Fruit fly (Drosophila melanogaster) whole organism: ENCODE results near the gene Pus1.

Experiments
- CG8478 ChIP-seq: fragments of >200 bp; optimal IDR thresholded peaks from 2 replicates; lab custom pipeline; 2018; ENCODE audit warnings: inconsistent platforms
- Dll ChIP-seq: fragments of >200 bp; optimal IDR thresholded peaks from 2 replicates; lab custom pipeline; 2017
- EcR ChIP-seq, 2 experiments: fragments of >200 bp; optimal IDR thresholded peaks; 2 replicates each; lab custom pipeline; 2017; ENCODE audit warnings: missing biosample characterization in 2 of 2, missing genetic modification characterization in 2 of 2, missing genetic modification reagents in 2 of 2
- pan ChIP-seq: fragments of >200 bp; optimal IDR thresholded peaks from 2 replicates; lab custom pipeline; 2017
- psq ChIP-seq: fragments of >200 bp; optimal IDR thresholded peaks from 2 replicates; lab custom pipeline; 2017
- usp ChIP-seq: fragments of >200 bp; optimal IDR thresholded peaks from 2 replicates; lab custom pipeline; 2017; ENCODE audit warnings: missing biosample characterization, missing genetic modification characterization, mixed read lengths

The Pus1 gene

DNA sequence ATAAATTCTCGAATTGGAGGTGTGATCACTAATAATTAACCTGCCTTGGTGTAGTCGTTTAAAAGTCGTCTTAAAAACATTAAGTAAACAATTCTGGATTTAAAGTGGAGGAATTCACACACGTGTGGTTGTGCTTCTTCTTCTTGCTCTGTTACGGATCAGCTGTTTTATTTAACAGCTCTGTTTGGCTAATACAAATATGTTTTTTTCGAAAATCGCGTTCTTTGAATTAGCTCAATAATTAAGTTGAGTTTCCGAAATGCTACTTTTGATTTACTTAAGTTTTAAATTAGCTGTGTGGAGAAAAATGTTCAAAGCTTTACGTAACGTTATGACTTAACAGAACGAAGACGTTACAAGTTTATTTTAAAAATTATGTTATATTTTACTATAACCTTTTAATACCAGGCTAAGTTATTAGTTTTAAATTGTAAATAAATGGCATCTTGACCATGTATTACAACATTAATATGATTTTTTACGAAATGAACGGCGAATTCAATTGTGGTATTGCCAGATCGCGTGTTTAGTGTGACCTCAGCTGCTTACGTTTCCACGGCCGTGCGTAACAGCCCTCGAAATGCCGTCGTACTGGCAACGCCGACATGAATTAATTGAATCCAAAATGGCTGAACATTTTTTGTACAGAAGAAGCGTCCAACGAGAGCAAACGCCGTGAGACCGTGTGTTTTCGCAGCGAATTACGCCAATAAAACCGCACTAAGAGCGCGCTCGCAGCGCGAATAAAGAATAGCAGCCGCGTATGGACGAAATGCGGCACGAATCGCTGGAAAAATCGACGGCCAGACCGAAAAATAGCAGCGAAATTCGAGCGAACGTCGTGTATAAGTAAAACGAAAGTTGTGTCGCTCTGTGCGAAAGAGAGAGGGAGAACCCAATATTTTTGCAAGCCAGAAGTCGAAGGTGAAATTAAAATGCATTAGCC is at the start of gene Pus1, which contains the start of gene bon:
Gene Pus1 (minus strand): TSS at position 155 of the 946 bp plus-strand sequence.
Gene bon (plus strand): TSS at position 623 of the 946 bp plus-strand sequence.
- TF ChIP-seq pan (lab: Kevin White, UChicago) (no peak), CG8478 (lab: Kevin White, UChicago) (no peak), Dll (lab: Kevin White, UChicago) (no peak), psq (lab: Kevin White, UChicago) (no peak), EcR (GFP tag; optimal IDR thresholded peaks at IDR 0.05; lab: Kevin White, UChicago) (no peak), usp (GFP tag; lab: Kevin White, UChicago) (no peak)

- no peak for TF ChIP-seq pan (lab: Kevin White, UChicago)
- no peak for TF ChIP-seq usp (GFP tag; lab: Kevin White, UChicago)
- no peak for TF ChIP-seq EcR (GFP tag; optimal IDR thresholded peaks at IDR 0.05; lab: Kevin White, UChicago)
- TF ChIP-seq CG8478 (lab: Kevin White, UChicago): no peak
- no peak for TF ChIP-seq psq (lab: Kevin White, UChicago)
Measured at dm6 chr3R:20635735-20636134, 43.3 kb upstream of the Pus1 start.

DNA sequence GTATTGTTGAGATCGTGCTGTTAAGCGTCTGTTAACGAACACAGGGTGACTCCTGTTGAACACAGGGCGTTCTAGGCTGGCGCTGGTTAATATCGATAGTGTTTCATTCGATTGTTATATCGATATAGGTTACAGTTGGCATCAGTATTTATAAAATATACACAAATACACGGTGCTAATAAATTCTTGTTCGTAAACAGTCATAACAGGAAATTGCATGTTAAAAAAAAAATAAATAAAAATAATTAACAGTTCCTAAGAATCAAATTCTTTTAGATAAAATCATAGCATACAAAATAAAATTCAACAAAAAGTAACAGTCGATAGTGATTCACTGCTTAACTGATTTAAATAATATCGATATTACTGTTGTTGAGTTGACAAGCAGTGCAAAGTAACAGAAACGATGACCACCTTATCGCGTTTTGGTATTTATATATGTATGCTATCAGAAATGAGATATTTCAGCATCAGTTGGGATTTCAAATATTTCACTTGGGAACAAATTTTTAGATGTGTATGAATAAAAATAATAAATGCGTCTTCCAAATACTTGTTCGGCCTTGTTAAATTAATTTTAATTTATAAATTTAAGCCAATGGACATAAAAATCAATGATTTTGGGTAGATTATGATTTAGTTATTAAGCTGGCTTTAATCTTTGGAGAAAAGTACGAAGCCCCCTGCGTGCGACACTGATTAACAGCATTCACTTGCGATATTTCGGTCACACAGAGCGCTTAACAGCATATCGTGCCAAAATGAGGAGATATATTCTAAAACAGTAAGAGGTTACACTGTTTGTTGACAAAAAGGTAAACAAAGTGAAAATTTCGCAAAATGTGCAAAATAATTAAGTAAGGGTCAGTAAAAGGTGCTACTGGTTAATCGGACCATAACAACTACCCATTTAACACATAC is 42.5 kb upstream of the Pus1 start, which contains the start of the genes Pi3K92E and Lrrk:
Gene Pi3K92E (minus strand): TSS at position 59 of the 921 bp plus-strand sequence.
Gene Lrrk (plus strand): TSS at position 807 of the 921 bp plus-strand sequence.
- TF ChIP-seq usp (GFP tag; lab: Kevin White, UChicago) (no peak), psq (lab: Kevin White, UChicago) (no peak), pan (lab: Kevin White, UChicago) (no peak), CG8478 (lab: Kevin White, UChicago) (no peak), Dll (lab: Kevin White, UChicago) (no peak), EcR (GFP tag; optimal IDR thresholded peaks at IDR 0.05; lab: Kevin White, UChicago) (no peak)

dm6 chr3R:20633984-20634446 is 41.5 kb upstream of the Pus1 start:
- no peak for TF ChIP-seq Dll (lab: Kevin White, UChicago)

dm6 chr3R:20626123-20626522 is 33.7 kb upstream of the Pus1 start:
- TF ChIP-seq CG8478 (lab: Kevin White, UChicago): no peak
- no peak for TF ChIP-seq usp (GFP tag; lab: Kevin White, UChicago)
- TF ChIP-seq psq (lab: Kevin White, UChicago): no peak

dm6 chr3R:20622297-20623168 is 30.1 kb upstream of the Pus1 start:
- no peak for TF ChIP-seq pan (lab: Kevin White, UChicago)
- TF ChIP-seq usp (GFP tag; lab: Kevin White, UChicago): no peak
- TF ChIP-seq psq (lab: Kevin White, UChicago): no peak
- no peak for TF ChIP-seq Dll (lab: Kevin White, UChicago)
- TF ChIP-seq EcR (GFP tag; optimal IDR thresholded peaks at IDR 0.05; lab: Kevin White, UChicago): no peak
- no peak for TF ChIP-seq CG8478 (lab: Kevin White, UChicago)

- no peak for TF ChIP-seq usp (GFP tag; lab: Kevin White, UChicago)
- no peak for TF ChIP-seq CG8478 (lab: Kevin White, UChicago)
- TF ChIP-seq psq (lab: Kevin White, UChicago): no peak
- no peak for TF ChIP-seq EcR (GFP tag; optimal IDR thresholded peaks at IDR 0.05; lab: Kevin White, UChicago)
- no peak for TF ChIP-seq Dll (lab: Kevin White, UChicago)
- no peak for TF ChIP-seq pan (lab: Kevin White, UChicago)
Measured at dm6 chr3R:20621805-20622286, 29.4 kb upstream of the Pus1 start, which contains the start of gene H. Gene H (plus strand): TSS chr3R:20621938.

dm6 chr3R:20618947-20619346 is 26.5 kb upstream of the Pus1 start:
- TF ChIP-seq pan (lab: Kevin White, UChicago) (no peak), Dll (lab: Kevin White, UChicago) (no peak), EcR (GFP tag; optimal IDR thresholded peaks at IDR 0.05; lab: Kevin White, UChicago) (no peak)

DNA sequence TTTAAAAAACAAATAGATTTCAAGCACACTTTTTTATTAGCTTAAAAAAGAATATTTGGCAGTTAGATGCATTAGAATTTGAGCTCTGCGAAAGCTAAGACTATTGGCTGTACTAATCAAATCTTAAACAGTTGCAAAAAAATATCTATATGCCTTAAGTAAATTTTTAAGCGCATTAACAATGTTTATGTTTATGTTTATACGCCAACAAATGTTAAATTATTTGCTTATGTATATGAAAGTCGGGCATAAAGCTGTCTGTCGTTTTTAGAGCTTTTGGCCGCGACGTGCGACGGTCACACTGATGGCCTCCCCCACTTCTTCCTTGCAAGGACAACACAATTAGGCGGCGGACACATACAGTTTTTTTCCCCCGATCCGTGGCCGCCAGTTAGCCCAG is 25.1 kb upstream of the Pus1 start, which contains the start of gene CG5466:
Gene CG5466 (plus strand): TSS at position 301 of the 400 bp plus-strand sequence.
- TF ChIP-seq usp (GFP tag; lab: Kevin White, UChicago): no peak
- TF ChIP-seq Dll (lab: Kevin White, UChicago): no peak
- no peak for TF ChIP-seq pan (lab: Kevin White, UChicago)
- no peak for TF ChIP-seq psq (lab: Kevin White, UChicago)
- no peak for TF ChIP-seq CG8478 (lab: Kevin White, UChicago)
- TF ChIP-seq EcR (GFP tag; optimal IDR thresholded peaks at IDR 0.05; lab: Kevin White, UChicago): no peak

DNA sequence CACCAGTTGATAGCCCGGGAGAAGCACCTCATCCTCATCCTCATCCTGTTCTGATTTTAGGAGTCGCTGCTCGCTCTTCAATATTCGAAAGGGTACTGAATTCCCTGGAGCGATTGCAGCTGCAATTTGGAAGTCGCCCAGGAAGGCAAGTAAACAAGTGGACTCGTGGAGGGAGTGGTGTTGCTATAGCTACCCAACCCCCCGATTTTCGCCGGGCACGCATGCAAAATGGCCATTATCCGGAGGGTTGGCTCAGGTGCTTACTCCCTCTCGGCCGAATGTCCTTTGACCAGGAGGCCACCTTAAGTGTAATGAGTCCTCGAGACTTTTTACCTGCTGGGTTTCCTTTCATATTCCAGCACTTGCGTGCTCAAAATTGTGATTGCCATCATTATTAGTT is 24.3 kb upstream of the Pus1 start, which contains the start of gene CG15923:
Gene CG15923 (minus strand): TSS at position 101 of the 400 bp plus-strand sequence.
- TF ChIP-seq CG8478 (lab: Kevin White, UChicago) (no peak), psq (lab: Kevin White, UChicago) (no peak), usp (GFP tag; lab: Kevin White, UChicago) (no peak), pan (lab: Kevin White, UChicago) (no peak), Dll (lab: Kevin White, UChicago) (no peak), EcR (GFP tag; optimal IDR thresholded peaks at IDR 0.05; lab: Kevin White, UChicago) (no peak)
